Worm (Caenorhabditis elegans) whole organism, midembryonic: ENCODE results near the gene ppk-2.

Source experiments
- T22C8.4 ChIP-seq: fragments of 200-800 bp; sonication (Bioruptor generic); IDR thresholded peaks from 2 replicates; pipeline ENCODE4 v1.3.6; 2022; ENCODE audit warnings: missing genetic modification characterization, missing compliant biosample characterization
- cog-1 ChIP-seq: sonication (generic microtip); optimal IDR thresholded peaks from 2 replicates; lab custom pipeline; 2016; ENCODE audit warnings: missing genetic modification characterization, missing compliant biosample characterization
- tab-1 ChIP-seq: fragments of 200-800 bp; sonication (Bioruptor generic); IDR thresholded peaks from 2 replicates; pipeline ENCODE4 v1.3.6; 2022; ENCODE audit warnings: missing genetic modification characterization, missing compliant biosample characterization

DNA sequence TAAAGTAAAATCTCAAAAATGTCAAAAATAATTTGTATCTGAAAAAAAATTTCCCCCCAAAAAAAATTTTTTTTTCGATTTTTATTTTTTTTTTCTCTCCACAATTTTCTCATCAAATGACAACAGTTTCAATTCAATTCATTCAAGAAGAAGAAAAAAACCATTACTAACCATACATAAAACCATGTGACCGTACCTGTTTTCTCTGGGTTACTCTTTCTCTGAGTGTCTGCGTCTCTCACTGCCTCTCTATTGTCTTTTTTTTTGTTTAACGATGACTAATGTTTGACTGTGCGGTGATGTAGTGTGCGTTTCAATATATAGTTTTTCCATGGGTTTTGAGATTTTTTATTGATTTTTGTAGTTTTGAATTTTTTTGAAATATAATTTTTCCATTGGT is 11.4 kb upstream of the ppk-2 start:
- TF ChIP-seq tab-1 (GFP tag; lab: Robert Waterston, UW) (no peak), cog-1 (no peak), T22C8.4 (GFP tag; lab: Robert Waterston, UW) (no peak)
